Worm (Caenorhabditis elegans) whole organism, L2 larva: Measurements from ENCODE around the gene nex-1.

Source experiments
- F13H6.1 ChIP-seq: sonication (generic microtip); optimal IDR thresholded peaks from 2 replicates; lab custom pipeline; 2016; ENCODE audit warnings: missing genetic modification characterization, missing compliant biosample characterization
- Y55F3AM.14 ChIP-seq: fragments of 200-800 bp; sonication (Bioruptor generic); optimal IDR thresholded peaks from 2 replicates; lab custom pipeline; 2018; ENCODE audit warnings: mild to moderate bottlenecking, missing genetic modification characterization, missing compliant biosample characterization
- ZK546.5 ChIP-seq: sonication (generic microtip); optimal IDR thresholded peaks from 2 replicates; lab custom pipeline; 2017; ENCODE audit warnings: missing biosample characterization, missing genetic modification characterization
- alr-1 ChIP-seq: fragments of 150-350 bp; optimal IDR thresholded peaks from 2 replicates; lab custom pipeline; 2014; ENCODE audit warnings: missing biosample characterization, missing genetic modification characterization
- blmp-1 ChIP-seq: sonication (generic microtip); optimal IDR thresholded peaks from 2 replicates; lab custom pipeline; 2017; ENCODE audit warnings: missing genetic modification characterization, mild to moderate bottlenecking, missing compliant biosample characterization, antibody characterized with exemption, moderate library complexity; ENCODE audit not compliant: insufficient read depth
- ceh-82 ChIP-seq: fragments of 150-350 bp; optimal IDR thresholded peaks from 2 replicates; lab custom pipeline; 2014; ENCODE audit warnings: missing biosample characterization, missing genetic modification characterization
- crh-2 ChIP-seq: sonication (generic microtip); optimal IDR thresholded peaks from 2 replicates; lab custom pipeline; 2017; ENCODE audit warnings: missing biosample characterization, missing genetic modification characterization
- dmd-4 ChIP-seq: sonication (generic microtip); optimal IDR thresholded peaks from 2 replicates; lab custom pipeline; 2017; ENCODE audit warnings: missing biosample characterization, missing genetic modification characterization
- egl-27 ChIP-seq: sonication (generic microtip); optimal IDR thresholded peaks from 3 replicates; lab custom pipeline; 2017; ENCODE audit warnings: missing biosample characterization, missing genetic modification reagents, missing genetic modification characterization
- elt-3 ChIP-seq: sonication (generic microtip); optimal IDR thresholded peaks from 2 replicates; lab custom pipeline; 2017; ENCODE audit warnings: missing biosample characterization, missing genetic modification characterization
- fos-1 ChIP-seq: fragments of 150-350 bp; optimal IDR thresholded peaks from 2 replicates; lab custom pipeline; 2014; ENCODE audit warnings: missing biosample characterization, missing genetic modification characterization
- gmeb-1 ChIP-seq: fragments of 150-350 bp; optimal IDR thresholded peaks from 2 replicates; lab custom pipeline; 2014; ENCODE audit warnings: missing biosample characterization, missing genetic modification characterization
- lin-11 ChIP-seq: fragments of 150-350 bp; sonication (generic microtip); optimal IDR thresholded peaks from 2 replicates; lab custom pipeline; 2014; ENCODE audit warnings: missing biosample characterization, missing genetic modification characterization, inconsistent platforms, mixed read lengths
- lin-13 ChIP-seq: fragments of 150-350 bp; optimal IDR thresholded peaks from 2 replicates; lab custom pipeline; 2014; ENCODE audit warnings: missing biosample characterization, missing genetic modification reagents, missing genetic modification characterization
- lin-39 ChIP-seq: fragments of 150-350 bp; optimal IDR thresholded peaks from 2 replicates; lab custom pipeline; 2014; ENCODE audit warnings: missing biosample characterization, missing genetic modification reagents, missing genetic modification characterization
- lsy-2 ChIP-seq, 2 experiments: fragments of 150-350 bp in 1 of 2; sonication (generic microtip) in 1 of 2; optimal IDR thresholded peaks; 2 replicates each; lab custom pipeline; 2014 to 2017; ENCODE audit warnings: missing biosample characterization in 2 of 2, missing genetic modification characterization in 2 of 2
- mbf-1 ChIP-seq: sonication (generic microtip); optimal IDR thresholded peaks from 2 replicates; lab custom pipeline; 2017; ENCODE audit warnings: missing biosample characterization, missing genetic modification characterization
- mdl-1 ChIP-seq, 2 experiments: fragments of 150-350 bp in 1 of 2; sonication (generic microtip) in 1 of 2; optimal IDR thresholded peaks; 2 replicates each; lab custom pipeline; 2017; ENCODE audit warnings: missing biosample characterization in 2 of 2, missing genetic modification characterization in 2 of 2
- nhr-10 ChIP-seq: sonication (generic microtip); optimal IDR thresholded peaks from 2 replicates; lab custom pipeline; 2017; ENCODE audit warnings: missing biosample characterization, missing genetic modification characterization
- nhr-11 ChIP-seq: fragments of 150-350 bp; optimal IDR thresholded peaks from 2 replicates; lab custom pipeline; 2014; ENCODE audit warnings: missing biosample characterization, missing genetic modification characterization
- nhr-12 ChIP-seq: fragments of 150-350 bp; optimal IDR thresholded peaks from 2 replicates; lab custom pipeline; 2014; ENCODE audit warnings: missing biosample characterization, missing genetic modification characterization
- nhr-129 ChIP-seq: fragments of 150-350 bp; optimal IDR thresholded peaks from 2 replicates; lab custom pipeline; 2014; ENCODE audit warnings: missing biosample characterization, missing genetic modification characterization
- nhr-21 ChIP-seq: fragments of 150-350 bp; optimal IDR thresholded peaks from 2 replicates; lab custom pipeline; 2014; ENCODE audit warnings: missing biosample characterization, missing genetic modification characterization
- nhr-237 ChIP-seq: fragments of 150-350 bp; optimal IDR thresholded peaks from 2 replicates; lab custom pipeline; 2014; ENCODE audit warnings: missing biosample characterization, missing genetic modification characterization
- nhr-25 ChIP-seq: fragments of 150-350 bp; sonication (generic microtip); optimal IDR thresholded peaks from 3 replicates; lab custom pipeline; 2014; ENCODE audit warnings: missing biosample characterization, missing genetic modification characterization
- nhr-6 ChIP-seq: fragments of 150-350 bp; optimal IDR thresholded peaks from 2 replicates; lab custom pipeline; 2014; ENCODE audit warnings: missing biosample characterization, missing genetic modification characterization
- nhr-77 ChIP-seq: fragments of 150-350 bp; optimal IDR thresholded peaks from 2 replicates; lab custom pipeline; 2014; ENCODE audit warnings: missing biosample characterization, missing genetic modification characterization
- skn-1 ChIP-seq: sonication (generic microtip); optimal IDR thresholded peaks from 2 replicates; lab custom pipeline; 2017; ENCODE audit warnings: missing biosample characterization, missing genetic modification characterization
- snpc-4 ChIP-seq: fragments of 150-350 bp; optimal IDR thresholded peaks from 2 replicates; lab custom pipeline; 2014; ENCODE audit warnings: missing biosample characterization, missing genetic modification characterization
- unc-39 ChIP-seq: fragments of 150-350 bp; optimal IDR thresholded peaks from 2 replicates; lab custom pipeline; 2014; ENCODE audit warnings: missing biosample characterization, missing genetic modification characterization
- unc-55 ChIP-seq: fragments of 150-350 bp; sonication (generic microtip); optimal IDR thresholded peaks from 3 replicates; lab custom pipeline; 2014; ENCODE audit warnings: missing biosample characterization, missing genetic modification reagents, missing genetic modification characterization
- unc-62 ChIP-seq: fragments of 150-350 bp; optimal IDR thresholded peaks from 2 replicates; lab custom pipeline; 2014; ENCODE audit warnings: missing biosample characterization, missing genetic modification reagents, missing genetic modification characterization
- zag-1 ChIP-seq: fragments of 150-350 bp; optimal IDR thresholded peaks from 2 replicates; lab custom pipeline; 2014; ENCODE audit warnings: missing biosample characterization, missing genetic modification characterization
- ztf-1 ChIP-seq: fragments of 200-800 bp; sonication (Bioruptor generic); conservative IDR thresholded peaks from 2 replicates; pipeline ENCODE4 v1.3.6; 2022; ENCODE audit warnings: missing genetic modification characterization, missing compliant biosample characterization
- ztf-11 ChIP-seq: sonication (generic microtip); optimal IDR thresholded peaks from 2 replicates; lab custom pipeline; 2017; ENCODE audit warnings: missing biosample characterization, missing genetic modification characterization
- ztf-4 ChIP-seq: fragments of 150-350 bp; optimal IDR thresholded peaks from 2 replicates; lab custom pipeline; 2014; ENCODE audit warnings: missing biosample characterization, missing genetic modification characterization

nex-1 gene

ce11 chrIII:5254108-5254507, 28.7 kb downstream of the nex-1 start, which contains the start of the genes sumv-1 and gop-1:
sumv-1 (minus strand) TSS chrIII:5254187.
gop-1 (plus strand) TSS chrIII:5254438.
- TF ChIP-seq unc-62 (GFP tag; lab: Kevin White, UChicago) (no peak), mbf-1 (tag; lab: Kevin White, UChicago) (no peak), lin-13 (GFP tag; lab: Kevin White, UChicago) (no peak), gmeb-1 (tag; lab: Kevin White, UChicago) (no peak), nhr-77 (tag; lab: Kevin White, UChicago) (no peak), nhr-12 (tag; lab: Kevin White, UChicago) (no peak), nhr-129 (no peak), nhr-11 (no peak), nhr-21 (tag; lab: Kevin White, UChicago) (no peak), egl-27 (tag; lab: Kevin White, UChicago) (no peak), ztf-4 (tag; lab: Kevin White, UChicago) (no peak), nhr-6 (tag; lab: Kevin White, UChicago) (no peak), ceh-82 (tag; lab: Kevin White, UChicago) (no peak), elt-3 (tag; lab: Kevin White, UChicago) (no peak), ztf-11 (no peak), zag-1 (no peak)
- TF ChIP-seq, all 48 proteins: peak for 0

ce11 chrIII:5258918-5259317, 33.5 kb downstream of the nex-1 start, which contains the start of gene gop-2:
gop-2 (plus strand) TSS chrIII:5259023.
- no peak for TF ChIP-seq nhr-129
- no peak for TF ChIP-seq ZK546.5 (tag; lab: Kevin White, UChicago)
- TF ChIP-seq mdl-1 (tag; optimal IDR thresholded peaks at IDR 0.05; lab: Kevin White, UChicago): no peak
- no peak for TF ChIP-seq ztf-11
- TF ChIP-seq zag-1: no peak
- no peak for TF ChIP-seq nhr-10
- no peak for TF ChIP-seq lin-39 (tag; lab: Kevin White, UChicago)
- no peak for TF ChIP-seq nhr-25 (tag; lab: Kevin White, UChicago)
- no peak for TF ChIP-seq snpc-4 (tag; lab: Kevin White, UChicago)
- TF ChIP-seq F13H6.1: no peak
- TF ChIP-seq lin-13 (GFP tag; lab: Kevin White, UChicago): no peak
- TF ChIP-seq nhr-77 (tag; lab: Kevin White, UChicago): no peak
- TF ChIP-seq lin-11 (tag; lab: Kevin White, UChicago): no peak
- TF ChIP-seq, all 48 proteins: peak for 0

- no peak for TF ChIP-seq blmp-1
- no peak for TF ChIP-seq gmeb-1 (tag; lab: Kevin White, UChicago)
- TF ChIP-seq unc-55 (GFP tag; lab: Kevin White, UChicago): no peak
- no peak for TF ChIP-seq ZK546.5 (tag; lab: Kevin White, UChicago)
- no peak for TF ChIP-seq nhr-6 (tag; lab: Kevin White, UChicago)
- TF ChIP-seq ztf-1 (GFP tag; lab: Robert Waterston, UW): no peak
- TF ChIP-seq alr-1 (tag; lab: Kevin White, UChicago): no peak
- no peak for TF ChIP-seq crh-2 (tag; lab: Kevin White, UChicago)
- no peak for TF ChIP-seq skn-1
- no peak for TF ChIP-seq unc-39
- no peak for TF ChIP-seq mbf-1 (tag; lab: Kevin White, UChicago)
- no peak for TF ChIP-seq unc-62 (GFP tag; lab: Kevin White, UChicago)
- no peak for TF ChIP-seq lsy-2 (tag; optimal IDR thresholded peaks at IDR 0.05; lab: Kevin White, UChicago)
- no peak for TF ChIP-seq F13H6.1
- no peak for TF ChIP-seq mdl-1 (tag; optimal IDR thresholded peaks at IDR 0.05; lab: Kevin White, UChicago)
- TF ChIP-seq egl-27 (tag; lab: Kevin White, UChicago): no peak
- no peak for TF ChIP-seq ceh-82 (tag; lab: Kevin White, UChicago)
- TF ChIP-seq nhr-237 (tag; lab: Kevin White, UChicago): no peak
These were observed 35.0 kb downstream of the nex-1 start, which contains the start of gene gop-3 for ce11 chrIII:5260394-5260793. gop-3 (plus strand) TSS chrIII:5260694.

- TF ChIP-seq skn-1 (no peak), egl-27 (tag; lab: Kevin White, UChicago) (no peak), Y55F3AM.14 (GFP tag; lab: Kevin White, UChicago) (no peak), dmd-4 (tag; lab: Kevin White, UChicago) (no peak), unc-62 (GFP tag; lab: Kevin White, UChicago) (no peak), nhr-25 (tag; lab: Kevin White, UChicago) (no peak), unc-55 (GFP tag; lab: Kevin White, UChicago) (no peak), gmeb-1 (tag; lab: Kevin White, UChicago) (no peak), fos-1 (no peak), nhr-129 (no peak), nhr-77 (tag; lab: Kevin White, UChicago) (no peak), lin-39 (tag; lab: Kevin White, UChicago) (no peak)
These were observed 38.0 kb downstream of the nex-1 start, which contains the start of the genes C34E10.9 and hap-1 for ce11 chrIII:5263299-5263993. C34E10.9 (minus strand) TSS chrIII:5263399. hap-1 (plus strand) TSS chrIII:5263943.
